Worm (Caenorhabditis elegans): ENCODE results near the gene perm-1.

The perm-1 gene

DNA sequence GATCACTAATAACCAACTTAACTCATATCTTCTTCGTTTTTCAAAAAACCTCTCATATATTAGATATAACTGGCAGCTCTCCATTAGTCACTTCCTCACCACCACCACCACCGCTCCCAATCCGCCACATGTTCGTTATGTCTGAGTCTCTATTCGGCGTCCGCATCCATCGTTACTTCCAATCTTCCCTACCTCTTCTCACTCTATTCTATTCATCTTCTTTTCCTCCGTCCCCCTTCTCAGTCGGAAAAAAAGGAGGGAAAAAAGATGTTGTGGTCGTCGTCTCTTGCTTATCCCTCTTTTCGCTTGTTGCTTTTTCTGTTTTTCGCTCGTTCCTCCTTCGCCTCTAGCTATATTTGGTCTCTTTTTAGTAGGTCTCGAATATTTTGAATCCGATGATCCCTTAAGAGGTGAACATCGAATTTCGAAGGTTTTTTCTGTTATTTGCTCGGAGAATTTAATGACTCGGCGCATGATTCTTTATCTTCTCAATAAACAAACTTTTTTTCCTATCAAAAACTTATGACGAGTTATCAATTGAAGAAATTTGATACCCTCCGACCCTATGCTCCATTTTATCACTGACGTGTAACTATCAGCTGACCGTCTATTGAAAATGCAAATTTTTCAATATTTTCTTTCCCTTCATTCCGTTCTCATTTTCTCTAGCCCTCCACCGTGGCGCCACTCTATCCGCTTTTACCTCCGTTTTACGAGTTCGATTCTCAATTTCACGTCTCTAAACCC lies 11.4 kb downstream of the perm-1 start (continued):
- TF ChIP-seq ceh-14 (tag; optimal IDR thresholded peaks at IDR 0.05) (peak; percentile 1), ets-4 (tag; optimal IDR thresholded peaks at IDR 0.05) (no peak), gmeb-2 (tag; optimal IDR thresholded peaks at IDR 0.05) (no peak)

DNA sequence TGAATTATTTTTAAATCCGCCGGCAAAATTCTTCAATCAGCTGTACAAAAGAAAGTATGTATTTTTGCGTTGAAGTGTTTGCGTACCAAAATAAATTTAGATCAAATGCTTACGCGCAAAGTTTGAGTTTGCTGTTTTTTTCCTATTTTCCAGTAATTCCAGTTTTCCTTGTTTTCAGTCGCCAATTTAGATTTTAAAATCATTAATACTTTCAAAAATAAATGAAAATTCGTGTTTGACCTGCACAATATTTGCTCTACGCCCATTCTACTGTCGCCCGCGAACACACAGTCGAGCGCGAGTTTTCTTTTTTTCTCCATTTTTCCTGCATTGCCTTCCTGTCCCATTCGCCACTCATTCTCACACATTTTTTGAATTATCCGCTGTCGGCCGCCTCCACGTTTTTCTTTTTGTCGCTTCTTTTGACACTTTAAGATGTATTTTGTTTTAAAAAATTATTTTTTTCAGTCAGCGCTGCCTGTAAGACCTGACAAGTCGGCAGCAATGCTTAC lies 12.2 kb downstream of the perm-1 start, which contains the start of gene ptc-1:
ptc-1 (plus strand) TSS at position 462 of the 512 bp plus-strand sequence.
- TF ChIP-seq pros-1 (tag; optimal IDR thresholded peaks at IDR 0.05) (no peak), pha-4 (tag; optimal IDR thresholded peaks at IDR 0.05) (no peak), hlh-6 (tag; optimal IDR thresholded peaks at IDR 0.05) (no peak), ceh-48 (tag; optimal IDR thresholded peaks at IDR 0.05) (no peak), che-1 (tag; optimal IDR thresholded peaks at IDR 0.05) (no peak), ama-1 (optimal IDR thresholded peaks at IDR 0.05) (no peak), C38D4.7 (GFP tag; optimal IDR thresholded peaks at IDR 0.05) (no peak), hlh-15 (tag; optimal IDR thresholded peaks at IDR 0.05) (no peak), C08G9.2 (tag; optimal IDR thresholded peaks at IDR 0.05) (no peak), ceh-31 (tag; optimal IDR thresholded peaks at IDR 0.05) (no peak)

DNA sequence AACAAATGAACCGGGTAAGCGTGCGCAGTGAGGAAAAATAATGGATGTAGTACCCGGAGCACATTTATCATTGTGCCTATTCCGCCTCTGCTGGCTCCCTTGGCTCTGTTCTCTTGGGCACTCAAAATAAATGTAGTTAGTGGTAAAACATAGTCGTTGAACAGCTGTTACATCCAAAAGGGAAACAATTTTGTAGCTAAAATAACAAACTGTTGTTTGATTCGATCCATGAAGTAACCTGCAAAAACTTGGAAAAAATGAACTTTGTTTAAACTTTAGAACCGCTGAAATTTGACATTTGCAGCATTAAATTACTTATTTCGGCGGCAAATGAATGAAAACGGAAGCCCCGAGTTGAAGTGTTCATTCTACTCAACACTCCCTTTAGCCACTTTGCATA lies 13.0 kb downstream of the perm-1 start:
- TF ChIP-seq eyg-1 (tag; optimal IDR thresholded peaks at IDR 0.05) (no peak), hlh-6 (tag; optimal IDR thresholded peaks at IDR 0.05) (no peak), dmd-4 (tag; optimal IDR thresholded peaks at IDR 0.05; ENCODE audit: borderline replicate concordance) (no peak), pha-4 (tag; optimal IDR thresholded peaks at IDR 0.05) (no peak), ceh-18 (tag; optimal IDR thresholded peaks at IDR 0.05) (no peak), T23F11.4 (GFP tag; optimal IDR thresholded peaks at IDR 0.05) (no peak), hlh-13 (GFP tag; optimal IDR thresholded peaks at IDR 0.05) (no peak), ceh-34 (tag; optimal IDR thresholded peaks at IDR 0.05) (peak; percentile 69)

DNA sequence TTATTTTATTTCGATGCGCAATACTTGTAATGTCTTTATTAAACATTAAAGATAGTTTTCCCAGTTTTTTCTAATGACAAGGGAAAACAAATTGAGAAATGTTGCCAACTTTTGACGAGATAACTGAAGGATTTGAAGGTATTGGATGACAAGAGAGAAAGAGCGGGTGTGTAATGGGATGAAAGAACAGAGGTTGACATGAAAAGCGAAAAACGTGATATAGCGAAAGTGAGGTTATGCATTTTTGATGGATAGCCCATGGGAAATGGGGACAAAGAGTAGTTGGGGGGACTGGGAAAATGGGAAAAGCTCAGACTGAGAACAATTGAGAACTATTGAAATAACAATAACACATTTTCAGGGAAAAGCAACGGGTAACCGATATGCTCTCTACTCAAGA lies 14.6 kb downstream of the perm-1 start:
- TF ChIP-seq hlh-30 (tag; optimal IDR thresholded peaks at IDR 0.05; ENCODE audit: insufficient read depth) (no peak), unc-55 (GFP tag; optimal IDR thresholded peaks at IDR 0.05) (peak; percentile 54)

DNA sequence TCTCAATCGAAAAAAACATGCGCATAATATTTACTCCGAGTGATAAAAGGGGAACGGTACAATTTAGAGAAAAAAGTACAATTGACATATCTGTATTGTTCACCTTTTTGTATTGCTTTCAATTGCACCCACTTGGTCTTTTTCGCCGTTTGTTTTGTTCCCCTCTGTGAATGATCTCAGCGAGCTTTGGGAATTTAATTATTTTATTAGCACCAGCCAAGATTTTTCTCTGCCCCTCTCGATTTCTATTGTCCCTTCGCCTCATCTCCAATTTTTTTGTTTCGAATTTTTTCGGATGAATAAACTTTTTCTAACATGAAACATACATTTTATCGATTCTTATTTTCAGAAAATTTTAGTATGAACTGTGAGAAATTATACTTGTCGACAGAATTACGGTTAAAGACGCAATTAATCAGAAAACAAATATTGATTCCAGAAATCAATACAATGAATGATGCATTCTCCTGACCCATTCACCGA lies 19.6 kb downstream of the perm-1 start, which contains the start of gene rev-1:
rev-1 (plus strand) TSS at position 433 of the 483 bp plus-strand sequence.
- TF ChIP-seq ceh-48 (tag; optimal IDR thresholded peaks at IDR 0.05) = no peak
- TF ChIP-seq unc-3 (GFP tag; conservative IDR thresholded peaks at IDR 0.05) = no peak
- no peak for TF ChIP-seq unc-3 (tag; optimal IDR thresholded peaks at IDR 0.05)
- peak; percentile 40 for TF ChIP-seq unc-42 (tag; optimal IDR thresholded peaks at IDR 0.05)
- no peak for TF ChIP-seq npax-4 (tag; optimal IDR thresholded peaks at IDR 0.05)

DNA sequence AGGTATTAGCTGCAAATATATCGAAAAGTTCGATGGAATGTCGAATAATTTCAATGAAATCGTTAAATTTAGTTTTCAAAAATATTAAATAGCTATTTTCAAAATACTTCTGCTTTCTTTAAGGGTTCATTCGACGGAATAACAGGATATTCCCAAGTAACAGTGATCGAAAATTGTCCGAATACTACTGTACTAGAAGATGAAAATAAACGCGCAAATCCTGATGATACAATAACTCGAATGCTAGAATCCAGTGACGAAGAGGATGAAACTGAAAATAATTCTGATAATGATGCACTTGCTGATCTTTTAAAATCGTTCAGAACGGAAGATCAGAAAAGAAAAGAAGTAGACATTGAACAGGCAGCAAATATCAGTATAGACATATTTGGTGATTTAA lies 20.1 kb downstream of the perm-1 start:
- TF ChIP-seq ceh-31 (tag; optimal IDR thresholded peaks at IDR 0.05) (no peak), pax-1 (tag; optimal IDR thresholded peaks at IDR 0.05) (no peak), npax-4 (tag; optimal IDR thresholded peaks at IDR 0.05) (no peak), ceh-6 (GFP tag; optimal IDR thresholded peaks at IDR 0.05) (no peak), ztf-16 (tag; optimal IDR thresholded peaks at IDR 0.05) (no peak), pqm-1 (tag; optimal IDR thresholded peaks at IDR 0.05) (no peak), hlh-6 (tag; optimal IDR thresholded peaks at IDR 0.05) (no peak), ceh-19 (GFP tag; optimal IDR thresholded peaks at IDR 0.05) (no peak), C08G9.2 (tag; optimal IDR thresholded peaks at IDR 0.05) (no peak), pat-9 (tag; optimal IDR thresholded peaks at IDR 0.05) (no peak), gmeb-2 (tag; optimal IDR thresholded peaks at IDR 0.05) (no peak), ceh-45 (GFP tag; IDR thresholded peaks at IDR 0.05) (no peak), nfya-1 (tag; optimal IDR thresholded peaks at IDR 0.05) (no peak), ceh-2 (tag; optimal IDR thresholded peaks at IDR 0.05) (no peak), ceh-22 (tag; optimal IDR thresholded peaks at IDR 0.05) (no peak), fax-1 (tag; optimal IDR thresholded peaks at IDR 0.05) (no peak), dmd-4 (tag; optimal IDR thresholded peaks at IDR 0.05; ENCODE audit: borderline replicate concordance) (no peak), fkh-10 (GFP tag; optimal IDR thresholded peaks at IDR 0.05) (no peak), ceh-14 (tag; optimal IDR thresholded peaks at IDR 0.05) (no peak), Y22D7AL.16 (tag; optimal IDR thresholded peaks at IDR 0.05) (no peak)

Measured in whole organism, late embryonic.